Worm (Caenorhabditis elegans): ENCODE results near the gene wago-5.

ce11 chrII:5799553-5799952, 15.7 kb downstream of the wago-5 start, which contains the start of gene K05F1.8:
- no peak for TF ChIP-seq W03F9.2 (tag; optimal IDR thresholded peaks at IDR 0.05)
- TF ChIP-seq him-1 (tag; optimal IDR thresholded peaks at IDR 0.05): no peak
- no peak for TF ChIP-seq dao-5 (tag; optimal IDR thresholded peaks at IDR 0.05)
